Worm (Caenorhabditis elegans) whole organism, L1 larva: Measurements from ENCODE around the gene sre-39.

Source experiments
- aha-1 ChIP-seq: fragments of 150-350 bp; optimal IDR thresholded peaks from 2 replicates; lab custom pipeline; 2014; ENCODE audit warnings: missing biosample characterization, missing genetic modification characterization
- ama-1 ChIP-seq: fragments of 150-350 bp; optimal IDR thresholded peaks from 2 replicates; lab custom pipeline; 2014
- elt-2 ChIP-seq: sonication (generic microtip); optimal IDR thresholded peaks from 2 replicates; lab custom pipeline; 2016; ENCODE audit warnings: missing genetic modification characterization, mild to moderate bottlenecking, inconsistent platforms, missing compliant biosample characterization, missing genetic modification reagents
- lin-13 ChIP-seq: fragments of 150-350 bp; optimal IDR thresholded peaks from 2 replicates; lab custom pipeline; 2014; ENCODE audit warnings: missing biosample characterization, missing genetic modification reagents, missing genetic modification characterization
- lin-35 ChIP-seq, 2 experiments: fragments of 150-350 bp; optimal IDR thresholded peaks; 2 replicates each; lab custom pipeline; 2014; ENCODE audit warnings: missing biosample characterization in 2 of 2, missing genetic modification characterization in 2 of 2, missing genetic modification reagents in 2 of 2
- lin-39 ChIP-seq: fragments of 150-350 bp; optimal IDR thresholded peaks from 2 replicates; lab custom pipeline; 2014; ENCODE audit warnings: missing biosample characterization, missing genetic modification reagents, missing genetic modification characterization
- lsy-2 ChIP-seq, 2 experiments: fragments of 150-350 bp; optimal IDR thresholded peaks; 2 replicates each; lab custom pipeline; 2014; ENCODE audit warnings: missing biosample characterization in 2 of 2, missing genetic modification characterization in 2 of 2
- nhr-20 ChIP-seq: sonication (generic microtip); optimal IDR thresholded peaks from 2 replicates; lab custom pipeline; 2016; ENCODE audit warnings: mild to moderate bottlenecking, missing genetic modification characterization, missing compliant biosample characterization
- nhr-84 ChIP-seq: sonication (generic microtip); optimal IDR thresholded peaks from 2 replicates; lab custom pipeline; 2017; ENCODE audit warnings: missing biosample characterization, missing genetic modification characterization
- skn-1 ChIP-seq: fragments of 150-350 bp; optimal IDR thresholded peaks from 2 replicates; lab custom pipeline; 2014; ENCODE audit warnings: missing biosample characterization, missing genetic modification characterization
- tbx-2 ChIP-seq: sonication (generic microtip); optimal IDR thresholded peaks from 2 replicates; lab custom pipeline; 2016; ENCODE audit warnings: missing genetic modification characterization, missing compliant biosample characterization
- zag-1 ChIP-seq: fragments of 150-350 bp; optimal IDR thresholded peaks from 2 replicates; lab custom pipeline; 2014; ENCODE audit warnings: missing biosample characterization, missing genetic modification characterization

DNA sequence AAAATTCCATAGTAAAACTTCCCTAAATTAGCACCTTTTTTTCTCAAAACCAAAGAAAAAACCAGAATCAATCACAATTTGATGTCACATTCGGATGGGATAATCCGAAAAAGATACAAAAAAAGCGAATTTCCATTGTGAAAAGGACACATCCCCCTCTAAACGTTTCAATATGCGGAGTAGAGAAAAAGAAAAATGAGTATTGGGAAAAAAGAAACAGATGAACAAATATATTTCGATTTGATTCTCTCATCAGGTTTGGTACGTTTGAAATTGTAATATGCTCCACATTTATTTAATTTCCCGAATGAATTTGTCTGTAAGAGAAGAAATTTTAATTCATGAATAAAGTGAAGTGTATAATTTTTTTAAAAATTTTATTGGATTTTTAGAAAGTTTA, 28.8 kb upstream of the sre-39 start:
- no peak for TF ChIP-seq ama-1 (lab: Kevin White, UChicago)
- TF ChIP-seq lsy-2 (tag; optimal IDR thresholded peaks at IDR 0.05; lab: Kevin White, UChicago): no peak
- TF ChIP-seq nhr-84 (tag; lab: Kevin White, UChicago): no peak
- no peak for TF ChIP-seq lin-13 (GFP tag; lab: Kevin White, UChicago)
- TF ChIP-seq lin-35 (GFP tag; optimal IDR thresholded peaks at IDR 0.05; lab: Kevin White, UChicago): no peak
- TF ChIP-seq aha-1 (tag; lab: Kevin White, UChicago): no peak
- TF ChIP-seq skn-1: no peak
- TF ChIP-seq tbx-2 (tag; lab: Kevin White, UChicago): no peak
- no peak for TF ChIP-seq elt-2
- no peak for TF ChIP-seq lin-39 (tag; lab: Kevin White, UChicago)
- no peak for TF ChIP-seq zag-1
- TF ChIP-seq nhr-20 (tag; lab: Kevin White, UChicago): no peak
